Worm (Caenorhabditis elegans): ENCODE data around the gene nurf-1.

- no peak for TF ChIP-seq W03F9.2 (tag; optimal IDR thresholded peaks at IDR 0.05)
- TF ChIP-seq dao-5 (tag; optimal IDR thresholded peaks at IDR 0.05) = no peak
Observed at ce11 chrII:14428834-14429233, 38.3 kb downstream of the nurf-1 start.

Measured in whole organism, L4/young adult.